Worm (Caenorhabditis elegans): Measurements from ENCODE around the gene C27F2.7.

DNA sequence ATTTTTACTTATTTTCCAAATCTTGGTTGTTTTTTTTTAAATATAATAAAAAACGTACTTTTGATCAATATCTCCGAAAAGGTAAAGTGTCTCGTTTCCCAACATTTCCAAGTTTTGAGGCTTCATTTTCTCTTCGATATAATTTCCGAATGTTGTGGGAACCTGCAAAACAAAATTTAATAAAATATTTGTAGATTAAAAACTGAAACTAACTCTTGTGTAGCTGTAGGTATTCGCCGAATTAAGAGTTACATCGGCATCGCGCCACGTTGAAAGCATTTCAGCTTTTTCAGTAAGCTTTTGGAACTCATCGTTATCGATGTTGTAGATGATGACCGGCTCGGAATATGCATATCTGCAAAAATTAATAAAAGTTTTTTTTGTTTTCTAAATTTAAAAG lies 21.9 kb downstream of the C27F2.7 start, which contains the start of gene vps-22:
- no peak for TF ChIP-seq K09A11.1 (tag; optimal IDR thresholded peaks at IDR 0.05; ENCODE audit: insufficient read depth)
- TF ChIP-seq mec-3 (tag; optimal IDR thresholded peaks at IDR 0.05; ENCODE audit: borderline replicate concordance), result no peak
- TF ChIP-seq rnt-1 (tag; optimal IDR thresholded peaks at IDR 0.05), result no peak
- no peak for TF ChIP-seq pha-4 (tag; optimal IDR thresholded peaks at IDR 0.05)
- TF ChIP-seq ama-1 (optimal IDR thresholded peaks at IDR 0.05), result no peak
- no peak for TF ChIP-seq pag-3 (tag; optimal IDR thresholded peaks at IDR 0.05; ENCODE audit: borderline replicate concordance)
- no peak for TF ChIP-seq unc-3 (GFP tag; conservative IDR thresholded peaks at IDR 0.05)
- no peak for TF ChIP-seq unc-3 (tag; optimal IDR thresholded peaks at IDR 0.05)
- TF ChIP-seq gmeb-2 (tag; optimal IDR thresholded peaks at IDR 0.05), result no peak
- TF ChIP-seq nhr-11 (tag; optimal IDR thresholded peaks at IDR 0.05), result no peak
- no peak for TF ChIP-seq ceh-14 (tag; optimal IDR thresholded peaks at IDR 0.05)
- TF ChIP-seq T23F11.4 (GFP tag; optimal IDR thresholded peaks at IDR 0.05), result no peak

Measured in whole organism, late embryonic.